Fruit fly (Drosophila melanogaster) S2 (cell line): ENCODE results near the gene CG15820.

Experiments used
- CG8478 ChIP-seq: fragments of >200 bp; optimal IDR thresholded peaks from 2 replicates; lab custom pipeline; 2018
- CTCF ChIP-seq, 2 experiments: fragments of >200 bp; optimal IDR thresholded peaks; 2 replicates each; lab custom pipeline; 2018

dm6 chr3L:2159817-2160216 lies 14.3 kb downstream of the CG15820 start:
- TF ChIP-seq CTCF (optimal IDR thresholded peaks at IDR 0.05; lab: Kevin White, UChicago), result no peak
- TF ChIP-seq CG8478, result no peak
